ENCODE assay signal across 1 worm cellular context in the genomic region with DNA sequence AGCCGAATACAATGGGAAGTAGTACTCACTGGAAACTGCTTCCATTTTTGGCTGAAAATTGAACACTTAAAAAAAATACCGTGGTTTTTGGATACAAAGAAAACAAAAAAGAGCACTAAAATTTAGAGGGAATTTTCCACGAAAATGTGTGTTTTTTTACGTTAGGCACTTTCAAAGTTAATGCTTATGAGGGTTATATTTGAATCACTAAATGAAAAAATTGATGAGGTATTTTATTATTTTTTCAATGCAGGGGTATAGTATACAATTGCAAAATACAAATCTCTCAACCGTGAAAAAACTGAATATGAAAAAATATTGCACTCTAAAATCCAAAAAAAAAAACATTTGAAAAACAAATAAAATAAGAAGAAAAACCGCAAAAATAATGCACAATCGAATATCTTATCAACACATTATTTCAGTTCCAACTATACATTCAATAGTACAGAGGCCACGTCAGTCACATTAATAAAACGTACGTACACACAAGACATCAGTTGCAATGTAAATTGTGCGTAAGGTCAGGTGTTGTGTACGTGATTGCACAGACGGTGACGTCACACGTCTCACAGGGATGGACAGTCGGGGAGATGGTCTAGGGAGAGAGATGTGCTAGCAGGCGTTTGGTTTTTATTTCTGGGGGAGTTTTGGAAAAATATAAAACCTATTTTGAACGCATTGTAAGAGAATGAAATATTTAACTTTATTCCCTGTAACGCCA.
TF ChIP-seq lines count a peak whose summit lies in the region.

A gene (minus strand): TSS at position 51 of the 724 bp plus-strand sequence.

TF ChIP-seq in whole organism, L1 larva, 84 proteins besides CTCF, POLR2A, EP300 and RAD21 (continued from another document):
- TF ChIP-seq efl-1 (optimal IDR thresholded peaks at IDR 0.05; lab: Kevin White, UChicago) (peak; percentile 60 to 63), efl-1 (GFP tag; optimal IDR thresholded peaks at IDR 0.05 in 1 of 2; lab: Kevin White, UChicago) (peak; percentile 45 to 96), tbx-2 (tag; optimal IDR thresholded peaks at IDR 0.05; lab: Kevin White, UChicago) (peak; percentile 70), lsy-2 (tag; optimal IDR thresholded peaks at IDR 0.05; lab: Kevin White, UChicago) (peak; percentile 54 to 68), mab-9 (GFP tag; IDR thresholded peaks at IDR 0.05; lab: Robert Waterston, UW) (0 out of 2 replicates have a peak, but pooled peaks have one; percentile 39), grh-1 (GFP tag; IDR thresholded peaks at IDR 0.05; lab: Robert Waterston, UW) (no peak), nhr-11 (tag; optimal IDR thresholded peaks at IDR 0.05; lab: Kevin White, UChicago) (no peak)
